Worm (Caenorhabditis elegans) whole organism, young adult: ENCODE results near the gene tra-2.

ENCODE experiments used
- B0019.2 ChIP-seq: fragments of 200-800 bp; sonication (Bioruptor generic); conservative IDR thresholded peaks from 2 replicates; pipeline ENCODE4 v1.3.6; 2022; ENCODE audit warnings: missing genetic modification reagents, missing genetic modification characterization, missing compliant biosample characterization
- C06A6.2 ChIP-seq: fragments of 200-800 bp; sonication (Bioruptor generic); conservative IDR thresholded peaks from 2 replicates; pipeline ENCODE4 v1.3.6; 2022; ENCODE audit warnings: missing genetic modification characterization, missing compliant biosample characterization
- F10E7.11 ChIP-seq: sonication (generic microtip); optimal IDR thresholded peaks from 2 replicates; lab custom pipeline; 2017; ENCODE audit warnings: mild to moderate bottlenecking, missing genetic modification characterization, moderate library complexity, missing compliant biosample characterization
- F33H1.4 ChIP-seq: fragments of 200-800 bp; sonication (Bioruptor generic); IDR thresholded peaks from 2 replicates; pipeline ENCODE4 v1.3.6; 2022; ENCODE audit warnings: missing genetic modification reagents, missing genetic modification characterization, missing compliant biosample characterization
- F37B4.10 ChIP-seq: fragments of 200-800 bp; sonication (Bioruptor generic); IDR thresholded peaks from 2 replicates; pipeline ENCODE4 v1.3.6; 2022; ENCODE audit warnings: missing genetic modification characterization, missing compliant biosample characterization
- F49E8.2 ChIP-seq: sonication (generic microtip); optimal IDR thresholded peaks from 3 replicates; lab custom pipeline; 2017; ENCODE audit warnings: missing genetic modification characterization, mild to moderate bottlenecking, missing compliant biosample characterization, antibody characterized with exemption, moderate library complexity; ENCODE audit not compliant: insufficient read depth
- F55B11.4 ChIP-seq: sonication (generic microtip); optimal IDR thresholded peaks from 2 replicates; lab custom pipeline; 2016; ENCODE audit warnings: missing compliant biosample characterization, missing genetic modification characterization, borderline replicate concordance; ENCODE audit not compliant: insufficient read depth
- K12H6.12 ChIP-seq: fragments of 200-800 bp; sonication (Bioruptor generic); optimal IDR thresholded peaks from 2 replicates; lab custom pipeline; 2018; ENCODE audit warnings: mild to moderate bottlenecking, missing genetic modification characterization, missing compliant biosample characterization
- Y79H2A.3 ChIP-seq: fragments of 200-800 bp; sonication (Bioruptor generic); conservative IDR thresholded peaks from 2 replicates; pipeline ENCODE4 v1.3.6; 2022; ENCODE audit warnings: missing genetic modification reagents, missing genetic modification characterization, missing compliant biosample characterization
- ZK185.1 ChIP-seq: sonication (generic microtip); optimal IDR thresholded peaks from 2 replicates; lab custom pipeline; 2016; ENCODE audit warnings: mild to moderate bottlenecking, missing genetic modification characterization, missing compliant biosample characterization; ENCODE audit not compliant: poor library complexity, severe bottlenecking
- aptf-2 ChIP-seq: fragments of 200-800 bp; sonication (Bioruptor generic); conservative IDR thresholded peaks from 2 replicates; pipeline ENCODE4 v1.3.6; 2022; ENCODE audit warnings: missing genetic modification reagents, missing genetic modification characterization, missing compliant biosample characterization
- aptf-3 ChIP-seq: fragments of 200-800 bp; sonication (Bioruptor generic); IDR thresholded peaks from 2 replicates; pipeline ENCODE4 v1.3.6; 2022; ENCODE audit warnings: missing genetic modification characterization, missing compliant biosample characterization
- atf-7 ChIP-seq: sonication (generic microtip); optimal IDR thresholded peaks from 2 replicates; lab custom pipeline; 2017; ENCODE audit warnings: mild to moderate bottlenecking, missing genetic modification characterization, missing compliant biosample characterization
- attf-5 ChIP-seq: fragments of 200-800 bp; sonication (Bioruptor generic); optimal IDR thresholded peaks from 2 replicates; lab custom pipeline; 2018; ENCODE audit warnings: mild to moderate bottlenecking, missing genetic modification characterization, missing compliant biosample characterization
- bed-1 ChIP-seq: fragments of 200-800 bp; sonication (Bioruptor generic); IDR thresholded peaks from 2 replicates; pipeline ENCODE4 v1.3.6; 2022; ENCODE audit warnings: missing genetic modification reagents, missing genetic modification characterization, missing compliant biosample characterization
- cebp-1 ChIP-seq, 2 experiments: fragments of 200-800 bp in 1 of 2; sonication (Bioruptor generic) in 1 of 2; sonication (generic microtip) in 1 of 2; IDR thresholded peaks in 1 of 2; optimal IDR thresholded peaks in 1 of 2; 2 replicates each; pipeline versions ENCODE4 v1.3.6 to Lab custom; 2017 to 2022; ENCODE audit warnings: missing compliant biosample characterization in 2 of 2, missing genetic modification characterization in 2 of 2, mild to moderate bottlenecking in 1 of 2, missing genetic modification reagents in 1 of 2, moderate library complexity in 1 of 2
- ceh-27 ChIP-seq: fragments of 200-800 bp; sonication (Bioruptor generic); optimal IDR thresholded peaks from 2 replicates; lab custom pipeline; 2018; ENCODE audit warnings: mild to moderate bottlenecking, missing genetic modification characterization, moderate library complexity, missing compliant biosample characterization
- dox-1 ChIP-seq: fragments of 200-800 bp; sonication (Bioruptor generic); IDR thresholded peaks from 2 replicates; pipeline ENCODE4 v1.3.6; 2022; ENCODE audit warnings: missing genetic modification reagents, missing genetic modification characterization, missing compliant biosample characterization
- dpff-1 ChIP-seq: sonication (generic microtip); optimal IDR thresholded peaks from 2 replicates; lab custom pipeline; 2017; ENCODE audit warnings: mild to moderate bottlenecking, missing genetic modification characterization, missing compliant biosample characterization
- dpl-1 ChIP-seq: fragments of 150-350 bp; optimal IDR thresholded peaks from 2 replicates; lab custom pipeline; 2014; ENCODE audit warnings: missing biosample characterization, missing genetic modification reagents, missing genetic modification characterization
- efl-1 ChIP-seq: fragments of 150-350 bp; optimal IDR thresholded peaks from 2 replicates; lab custom pipeline; 2014; ENCODE audit warnings: missing biosample characterization, missing genetic modification reagents, missing genetic modification characterization
- egl-44 ChIP-seq: fragments of 200-800 bp; sonication (Bioruptor generic); IDR thresholded peaks from 2 replicates; pipeline ENCODE4 v1.3.6; 2022; ENCODE audit warnings: missing genetic modification reagents, missing genetic modification characterization, missing compliant biosample characterization
- fkh-3 ChIP-seq: sonication (generic microtip); optimal IDR thresholded peaks from 2 replicates; lab custom pipeline; 2016; ENCODE audit warnings: mild to moderate bottlenecking, missing genetic modification characterization, missing compliant biosample characterization
- hlh-12 ChIP-seq: sonication (generic microtip); optimal IDR thresholded peaks from 2 replicates; lab custom pipeline; 2016; ENCODE audit warnings: missing genetic modification characterization, missing compliant biosample characterization
- hmg-1.2 ChIP-seq: fragments of 200-800 bp; sonication (Bioruptor generic); IDR thresholded peaks from 2 replicates; pipeline ENCODE4 v1.3.6; 2022; ENCODE audit warnings: missing genetic modification reagents, missing genetic modification characterization, missing compliant biosample characterization
- hsf-1 ChIP-seq: fragments of 200-800 bp; sonication (Bioruptor generic); IDR thresholded peaks from 2 replicates; pipeline ENCODE4 v1.3.6; 2022; ENCODE audit warnings: missing genetic modification reagents, missing genetic modification characterization, missing compliant biosample characterization
- let-526 ChIP-seq: fragments of 200-800 bp; sonication (Bioruptor generic); IDR thresholded peaks from 2 replicates; pipeline ENCODE4 v1.3.6; 2022; ENCODE audit warnings: missing genetic modification reagents, missing genetic modification characterization, missing compliant biosample characterization
- lin-35 ChIP-seq, 3 experiments: fragments of 150-350 bp in 2 of 3; sonication (generic microtip) in 1 of 3; optimal IDR thresholded peaks; 2 replicates each; lab custom pipeline; 2014 to 2018; ENCODE audit warnings: missing biosample characterization in 3 of 3, missing genetic modification characterization in 3 of 3, missing genetic modification reagents in 3 of 3
- lsy-27 ChIP-seq: sonication (generic microtip); optimal IDR thresholded peaks from 2 replicates; lab custom pipeline; 2017; ENCODE audit warnings: missing genetic modification characterization, mild to moderate bottlenecking, missing compliant biosample characterization, antibody characterized with exemption, missing genotype, borderline replicate concordance; ENCODE audit not compliant: insufficient read depth
- mxl-1 ChIP-seq: sonication (generic microtip); optimal IDR thresholded peaks from 2 replicates; lab custom pipeline; 2016; ENCODE audit warnings: missing genetic modification characterization, missing compliant biosample characterization
- nfya-1 ChIP-seq: sonication (generic microtip); optimal IDR thresholded peaks from 2 replicates; lab custom pipeline; 2017; ENCODE audit warnings: antibody characterized with exemption, missing compliant biosample characterization, missing genetic modification characterization, borderline replicate concordance; ENCODE audit not compliant: insufficient read depth
- nfyb-1 ChIP-seq: fragments of 200-800 bp; sonication (Bioruptor generic); IDR thresholded peaks from 2 replicates; pipeline ENCODE4 v1.3.6; 2022; ENCODE audit warnings: missing genetic modification reagents, missing genetic modification characterization, missing compliant biosample characterization
- nhr-120 ChIP-seq: fragments of 200-800 bp; sonication (Bioruptor generic); IDR thresholded peaks from 2 replicates; pipeline ENCODE4 v1.3.6; 2022; ENCODE audit warnings: missing genetic modification characterization, missing compliant biosample characterization
- nhr-80 ChIP-seq: sonication (generic microtip); optimal IDR thresholded peaks from 2 replicates; lab custom pipeline; 2016; ENCODE audit warnings: missing genetic modification characterization, missing compliant biosample characterization
- pha-4 ChIP-seq: fragments of 150-350 bp; sonication (generic microtip); optimal IDR thresholded peaks from 2 replicates; lab custom pipeline; 2014; ENCODE audit warnings: missing biosample characterization, missing genetic modification reagents, missing genetic modification characterization
- rec-8 ChIP-seq, 2 experiments: sonication (generic microtip); optimal IDR thresholded peaks; 2 replicates each; lab custom pipeline; 2016; ENCODE audit warnings: mild to moderate bottlenecking in 2 of 2, missing genetic modification characterization in 2 of 2, missing genetic modification reagents in 2 of 2, missing genotype in 2 of 2, missing biosample characterization in 1 of 2, missing compliant biosample characterization in 1 of 2, moderate library complexity in 1 of 2
- rpc-1 ChIP-seq, 2 experiments: fragments of 150-350 bp in 1 of 2; sonication (generic microtip) in 1 of 2; optimal IDR thresholded peaks; 2 replicates each; lab custom pipeline; 2014 to 2018; ENCODE audit warnings: missing biosample characterization in 1 of 2, missing genetic modification characterization in 1 of 2, missing genetic modification reagents in 1 of 2, missing genotype in 1 of 2
- sdz-38 ChIP-seq: sonication (generic microtip); optimal IDR thresholded peaks from 2 replicates; lab custom pipeline; 2016; ENCODE audit warnings: missing genotype, missing genetic modification characterization, missing compliant biosample characterization
- sea-2 ChIP-seq: fragments of 200-800 bp; sonication (Bioruptor generic); IDR thresholded peaks from 2 replicates; pipeline ENCODE4 v1.3.6; 2022; ENCODE audit warnings: missing genetic modification characterization, missing compliant biosample characterization
- zfh-2 ChIP-seq: fragments of 200-800 bp; sonication (Bioruptor generic); conservative IDR thresholded peaks from 2 replicates; pipeline ENCODE4 v1.3.6; 2022; ENCODE audit warnings: missing genetic modification reagents, missing genetic modification characterization, missing compliant biosample characterization
- ztf-18 ChIP-seq: sonication (generic microtip); optimal IDR thresholded peaks from 2 replicates; lab custom pipeline; 2016; ENCODE audit warnings: missing genotype, mild to moderate bottlenecking, missing genetic modification characterization, missing compliant biosample characterization
- ztf-6 ChIP-seq: fragments of 200-800 bp; sonication (Bioruptor generic); IDR thresholded peaks from 2 replicates; pipeline ENCODE4 v1.3.6; 2022; ENCODE audit warnings: missing genetic modification reagents, missing genetic modification characterization, missing compliant biosample characterization

Gene tra-2

DNA sequence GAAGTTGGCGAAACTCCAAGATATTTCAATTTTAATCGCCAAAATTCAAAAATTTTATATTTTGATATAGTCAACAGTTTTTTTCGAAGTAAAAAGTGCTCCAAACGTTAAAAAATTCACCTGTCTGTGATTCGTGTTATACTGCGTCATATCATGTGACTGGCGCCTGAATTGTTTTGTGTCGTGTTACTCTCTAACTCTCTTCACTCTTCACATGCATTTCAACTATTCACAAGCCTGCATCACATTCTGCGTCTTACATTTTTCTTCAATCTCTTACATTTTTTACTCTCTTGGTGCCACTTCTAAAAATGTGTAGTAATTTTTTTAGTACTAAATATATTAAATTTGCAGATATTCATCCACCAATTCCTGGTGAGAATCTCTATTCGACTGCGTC, 37.1 kb downstream of the tra-2 start, which contains the start of gene flcn-1:
flcn-1 (plus strand) TSS at position 348 of the 400 bp plus-strand sequence.
- TF ChIP-seq dpl-1 (no peak), F55B11.4 (tag; lab: Kevin White, UChicago) (no peak), K12H6.12 (no peak), bed-1 (GFP tag; lab: Robert Waterston, UW) (no peak), nhr-120 (GFP tag; lab: Robert Waterston, UW) (no peak), nfyb-1 (peak; percentile 25; the same call in 1 of the 2 replicates), pha-4 (tag; lab: Kevin White, UChicago) (no peak), let-526 (GFP tag; lab: Robert Waterston, UW) (no peak), ceh-27 (GFP tag; lab: Kevin White, UChicago) (peak; percentile 17), attf-5 (GFP tag; lab: Kevin White, UChicago) (peak; percentile 22), F33H1.4 (GFP tag; lab: Robert Waterston, UW) (no peak), nhr-80 (tag; lab: Kevin White, UChicago) (peak; percentile 2), Y79H2A.3 (GFP tag; lab: Robert Waterston, UW) (no peak), mxl-1 (tag; lab: Kevin White, UChicago) (no peak), rpc-1 (optimal IDR thresholded peaks at IDR 0.05; lab: Kevin White, UChicago) (no peak), rpc-1 (tag; optimal IDR thresholded peaks at IDR 0.05; lab: Kevin White, UChicago) (no peak), lin-35 (GFP tag; optimal IDR thresholded peaks at IDR 0.05; lab: Kevin White, UChicago) (peak in 1 of 3 experiments; percentile 44), dox-1 (GFP tag; lab: Robert Waterston, UW) (no peak), egl-44 (GFP tag; lab: Robert Waterston, UW) (no peak), hmg-1.2 (GFP tag; lab: Robert Waterston, UW) (peak; percentile 62; the same call in 1 of the 2 replicates), cebp-1 (GFP tag; IDR thresholded peaks at IDR 0.05; lab: Robert Waterston, UW) (no peak), cebp-1 (tag; optimal IDR thresholded peaks at IDR 0.05; lab: Kevin White, UChicago) (peak; percentile 38), hsf-1 (GFP tag; lab: Robert Waterston, UW) (no peak), ZK185.1 (no peak), dpff-1 (tag; lab: Kevin White, UChicago) (no peak), sdz-38 (tag; lab: Kevin White, UChicago) (no peak)

DNA sequence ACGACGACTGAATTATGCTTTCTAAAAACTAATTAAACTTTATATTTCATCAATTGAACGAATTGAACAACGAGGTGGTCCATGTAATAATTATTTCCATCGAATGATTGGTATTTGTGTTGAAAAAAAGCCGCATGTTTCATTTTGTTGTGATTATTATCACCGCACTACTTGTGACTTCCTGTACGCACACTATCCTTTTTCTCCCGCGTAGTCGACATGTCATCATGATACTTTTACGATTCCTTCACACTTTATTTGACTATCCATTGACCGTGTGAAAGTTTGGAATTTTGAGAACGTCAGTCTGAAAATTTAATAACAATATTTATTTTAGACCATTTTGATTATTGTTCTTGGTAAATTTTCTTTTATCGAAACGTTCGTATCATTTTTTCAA, 37.9 kb downstream of the tra-2 start, which contains the start of gene F22D3.4:
F22D3.4 (minus strand) TSS at position 1 of the 400 bp plus-strand sequence.
- no peak for TF ChIP-seq lsy-27 (tag; lab: Kevin White, UChicago)
- TF ChIP-seq bed-1 (GFP tag; lab: Robert Waterston, UW): no peak
- peak; percentile 43 for TF ChIP-seq nhr-80 (tag; lab: Kevin White, UChicago)
- TF ChIP-seq, all 124 proteins: peak for 1

DNA sequence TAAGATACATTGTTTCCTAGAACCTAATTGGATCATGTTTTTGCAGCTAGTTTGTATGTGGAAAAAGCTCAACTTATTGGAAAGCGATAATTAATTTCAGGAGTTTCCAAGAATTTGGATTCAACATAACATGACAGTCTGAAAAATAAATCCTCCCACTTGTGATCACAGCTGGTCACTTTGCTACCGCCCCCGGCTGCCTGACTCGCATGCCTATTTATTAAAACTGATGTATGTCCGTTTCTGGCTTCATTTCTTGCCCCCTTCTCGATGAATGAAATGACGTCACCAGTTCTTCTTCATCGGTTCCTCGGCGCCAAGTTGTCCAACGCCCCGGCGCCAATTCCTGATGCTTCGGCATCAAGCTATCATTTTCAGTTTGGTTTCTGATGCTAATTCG, 38.4 kb downstream of the tra-2 start:
- no peak for TF ChIP-seq sea-2 (GFP tag; lab: Robert Waterston, UW)
- peak; percentile 37 for TF ChIP-seq atf-7 (tag; lab: Kevin White, UChicago)
- 0 out of 2 replicates have a peak, but pooled peaks have one; percentile 8 for TF ChIP-seq F37B4.10 (GFP tag; lab: Robert Waterston, UW)
- no peak for TF ChIP-seq B0019.2 (GFP tag; lab: Robert Waterston, UW)
- no peak for TF ChIP-seq hlh-12 (tag; lab: Kevin White, UChicago)
- TF ChIP-seq C06A6.2 (GFP tag; lab: Robert Waterston, UW): no peak
- no peak for TF ChIP-seq nfya-1 (tag; lab: Kevin White, UChicago)

DNA sequence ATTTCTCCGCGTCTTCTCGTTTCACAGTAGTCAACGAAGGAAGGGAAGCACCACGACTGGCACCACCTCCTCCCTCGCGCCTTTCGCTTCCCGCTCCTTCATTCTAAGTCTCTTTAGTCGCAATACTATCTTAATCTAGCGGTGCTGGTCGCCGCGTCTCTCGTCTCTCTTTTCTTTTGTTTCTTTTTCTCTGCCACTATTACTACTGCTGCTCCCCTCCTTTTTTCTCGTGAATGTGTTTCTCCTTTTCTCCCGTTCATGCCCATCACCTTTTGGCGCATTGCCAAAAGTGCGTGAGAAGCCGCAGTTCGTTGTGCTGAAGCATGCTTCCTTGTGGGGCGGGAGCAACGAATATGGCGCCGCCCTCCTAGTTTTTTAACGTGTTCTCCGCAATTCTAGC, 39.0 kb downstream of the tra-2 start:
- no peak for TF ChIP-seq efl-1
- TF ChIP-seq rec-8 (tag; optimal IDR thresholded peaks at IDR 0.05; lab: Kevin White, UChicago): no peak
- no peak for TF ChIP-seq ztf-6 (GFP tag; lab: Robert Waterston, UW)
- no peak; the same call in 1 of the 2 replicates for TF ChIP-seq zfh-2 (GFP tag; lab: Robert Waterston, UW)
- TF ChIP-seq ztf-18 (tag; lab: Kevin White, UChicago): peak; percentile 21
- no peak for TF ChIP-seq aptf-3 (GFP tag; lab: Robert Waterston, UW)
- no peak for TF ChIP-seq nfya-1 (tag; lab: Kevin White, UChicago)
- no peak for TF ChIP-seq F49E8.2 (tag; lab: Kevin White, UChicago)
- TF ChIP-seq aptf-2 (GFP tag; lab: Robert Waterston, UW): no peak
- no peak for TF ChIP-seq F10E7.11 (tag; lab: Kevin White, UChicago)
- no peak for TF ChIP-seq F55B11.4 (tag; lab: Kevin White, UChicago)
- no peak for TF ChIP-seq hlh-12 (tag; lab: Kevin White, UChicago)
- no peak for TF ChIP-seq fkh-3 (tag; lab: Kevin White, UChicago)
